Worm (Caenorhabditis elegans): Measurements from ENCODE around the gene clec-88.

ce11 chrII:6335358-6335757, 30.2 kb upstream of the clec-88 start, which contains the start of gene C32D5.14:
- TF ChIP-seq hmbx-1 (tag; optimal IDR thresholded peaks at IDR 0.05) (no peak), tbx-37 (GFP tag; conservative IDR thresholded peaks at IDR 0.05) (no peak), sea-1 (GFP tag; conservative IDR thresholded peaks at IDR 0.05) (no peak), tbx-11 (GFP tag; IDR thresholded peaks at IDR 0.05) (no peak), flt-1 (GFP tag; IDR thresholded peaks at IDR 0.05) (no peak), B0310.2 (tag; optimal IDR thresholded peaks at IDR 0.05) (no peak), ama-1 (optimal IDR thresholded peaks at IDR 0.05) (no peak), ceh-13 (GFP tag; optimal IDR thresholded peaks at IDR 0.05) (no peak), hnd-1 (tag; optimal IDR thresholded peaks at IDR 0.05) (no peak)

Data from whole organism, early embryonic.